Fruit fly (Drosophila melanogaster): ENCODE data around the gene Polr3D.
A peak's percentile ranks its signal among the peaks of the same experiment; 100 is the strongest.

The Polr3D gene

dm6 chr3L:18088027-18088426 lies 21.3 kb downstream of the Polr3D start (continued):
- TF ChIP-seq CG8924 (tag; optimal IDR thresholded peaks at IDR 0.05): no peak
- TF ChIP-seq unpg (GFP tag; optimal IDR thresholded peaks at IDR 0.05): peak; percentile 9
- no peak for TF ChIP-seq CG8089 (GFP tag; optimal IDR thresholded peaks at IDR 0.05)
- no peak for TF ChIP-seq CG6791 (GFP tag; IDR thresholded peaks at IDR 0.05; ENCODE audit: partially characterized antibody)
- no peak for TF ChIP-seq schlank (tag; optimal IDR thresholded peaks at IDR 0.05)
- TF ChIP-seq CG18764 (GFP tag; optimal IDR thresholded peaks at IDR 0.05): no peak
- TF ChIP-seq CG8290 (GFP tag; optimal IDR thresholded peaks at IDR 0.05): peak; percentile 78
- peak in 1 of 2 experiments; percentile 88 for TF ChIP-seq CG8290 (tag; optimal IDR thresholded peaks at IDR 0.05)
- no peak for TF ChIP-seq Atf-2 (GFP tag; optimal IDR thresholded peaks at IDR 0.05)
- TF ChIP-seq Dp (GFP tag; optimal IDR thresholded peaks at IDR 0.05): peak; percentile 49
- no peak for TF ChIP-seq sima (GFP tag; optimal IDR thresholded peaks at IDR 0.05)
- no peak for TF ChIP-seq CG13123 (GFP tag; optimal IDR thresholded peaks at IDR 0.05)
- TF ChIP-seq ara (GFP tag; IDR thresholded peaks at IDR 0.05): 0 out of 2 replicates have a peak, but pooled peaks have one; percentile 21
- no peak for TF ChIP-seq D19A (tag; optimal IDR thresholded peaks at IDR 0.05)
- peak; percentile 17 for TF ChIP-seq Dek (tag; optimal IDR thresholded peaks at IDR 0.05)
- no peak for TF ChIP-seq stc (GFP tag; IDR thresholded peaks at IDR 0.05)
- no peak for TF ChIP-seq B-H1 (GFP tag; IDR thresholded peaks at IDR 0.05)
- TF ChIP-seq exex (tag; optimal IDR thresholded peaks at IDR 0.05): no peak
- TF ChIP-seq prd (optimal IDR thresholded peaks at IDR 0.05): no peak
- TF ChIP-seq prd (GFP tag; IDR thresholded peaks at IDR 0.05): no peak
- 0 out of 2 replicates have a peak, but pooled peaks have one; percentile 25 for TF ChIP-seq MBD-R2 (GFP tag; IDR thresholded peaks at IDR 0.05)
- peak; percentile 47; the same call in 2 of the 3 replicates for TF ChIP-seq HLH4C (GFP tag; IDR thresholded peaks at IDR 0.05; ENCODE audit: partially characterized antibody)
- TF ChIP-seq CG7786 (GFP tag; optimal IDR thresholded peaks at IDR 0.05): no peak
- peak in 1 of 2 experiments; percentile 27 for TF ChIP-seq chif (GFP tag; optimal IDR thresholded peaks at IDR 0.05)
- no peak for TF ChIP-seq Nf-YC (tag; optimal IDR thresholded peaks at IDR 0.05)
- TF ChIP-seq CG15073 (GFP tag; optimal IDR thresholded peaks at IDR 0.05): no peak
- no peak for TF ChIP-seq CG1024 (GFP tag; IDR thresholded peaks at IDR 0.05)
- TF ChIP-seq gcm2 (GFP tag; optimal IDR thresholded peaks at IDR 0.05): no peak
- TF ChIP-seq chn (GFP tag; optimal IDR thresholded peaks at IDR 0.05): no peak
- TF ChIP-seq CG14014 (GFP tag; IDR thresholded peaks at IDR 0.05): no peak
- TF ChIP-seq Abd-B (GFP tag; optimal IDR thresholded peaks at IDR 0.05): peak; percentile 13
- no peak for TF ChIP-seq bab2 (GFP tag; optimal IDR thresholded peaks at IDR 0.05)
- TF ChIP-seq sob (GFP tag; IDR thresholded peaks at IDR 0.05): peak; percentile 56
- TF ChIP-seq CG32767 (GFP tag; IDR thresholded peaks at IDR 0.05): no peak
- TF ChIP-seq Adf1 (GFP tag; IDR thresholded peaks at IDR 0.05): no peak
- TF ChIP-seq ro (GFP tag; IDR thresholded peaks at IDR 0.05): no peak
- no peak for TF ChIP-seq CG10462 (GFP tag; optimal IDR thresholded peaks at IDR 0.05)
- TF ChIP-seq dati (GFP tag; IDR thresholded peaks at IDR 0.05): no peak
- TF ChIP-seq ham (GFP tag; IDR thresholded peaks at IDR 0.05): no peak
- TF ChIP-seq Eip74EF (GFP tag; optimal IDR thresholded peaks at IDR 0.05): peak in 1 of 2 experiments; percentile 99
- peak; percentile 27 for TF ChIP-seq HmgD (GFP tag; optimal IDR thresholded peaks at IDR 0.05)
- TF ChIP-seq cad (GFP tag; optimal IDR thresholded peaks at IDR 0.05): no peak
- no peak for TF ChIP-seq en (GFP tag; optimal IDR thresholded peaks at IDR 0.05)
